Fruit fly (Drosophila melanogaster): ENCODE data around the gene Oli.

- TF ChIP-seq Fer3 (tag; optimal IDR thresholded peaks at IDR 0.05) (no peak), CG6654 (GFP tag; optimal IDR thresholded peaks at IDR 0.05) (no peak), danr (GFP tag; IDR thresholded peaks at IDR 0.05) (no peak), CG10267 (tag; optimal IDR thresholded peaks at IDR 0.05) (no peak), run (tag; optimal IDR thresholded peaks at IDR 0.05) (no peak), GATAe (GFP tag; conservative IDR thresholded peaks at IDR 0.05) (no peak), Sry-β (GFP tag; optimal IDR thresholded peaks at IDR 0.05) (no peak), CG7839 (tag; optimal IDR thresholded peaks at IDR 0.05) (no peak), lmd (GFP tag; IDR thresholded peaks at IDR 0.05) (no peak), CG30020 (tag; optimal IDR thresholded peaks at IDR 0.05) (no peak)
These were observed 3.0 kb downstream of the Oli start, which contains the start of the genes Sytalpha and CG6870 for dm6 chr2L:17591960-17592359.

Data from whole organism, embryonic.